Worm (Caenorhabditis elegans): ENCODE results near the gene nduc-2.
A peak's percentile ranks its signal among the peaks of the same experiment; 100 is the strongest.

Gene nduc-2

ce11 chrIII:2804461-2804860, 17.8 kb downstream of the nduc-2 start (continued):
- TF ChIP-seq lin-13 (GFP tag; optimal IDR thresholded peaks at IDR 0.05) (peak; percentile 72), ztf-4 (tag; optimal IDR thresholded peaks at IDR 0.05) (peak; percentile 40), ama-1 (optimal IDR thresholded peaks at IDR 0.05) (no peak), skn-1 (tag; optimal IDR thresholded peaks at IDR 0.05) (peak; percentile 14), sup-37 (GFP tag; optimal IDR thresholded peaks at IDR 0.05) (no peak), snpc-4 (tag; optimal IDR thresholded peaks at IDR 0.05) (peak; percentile 48), ceh-82 (tag; optimal IDR thresholded peaks at IDR 0.05) (peak in 2 of 3 experiments; percentile 36 to 41), nhr-20 (tag; optimal IDR thresholded peaks at IDR 0.05) (peak; percentile 68)

ce11 chrIII:2805084-2805483, 18.4 kb downstream of the nduc-2 start, which contains the start of gene Y71H2AM.3:
Gene Y71H2AM.3, plus strand, starts transcription at chrIII:2805430.
- no peak for TF ChIP-seq sup-37 (GFP tag; optimal IDR thresholded peaks at IDR 0.05)
- peak; percentile 43 for TF ChIP-seq snu-23 (GFP tag; optimal IDR thresholded peaks at IDR 0.05)
- TF ChIP-seq lin-15B (tag; optimal IDR thresholded peaks at IDR 0.05), result peak; percentile 48
- TF ChIP-seq C04F5.9 (tag; optimal IDR thresholded peaks at IDR 0.05), result peak; percentile 40
- TF ChIP-seq elt-3 (tag; optimal IDR thresholded peaks at IDR 0.05), result peak in 1 of 6 experiments; percentile 37
- TF ChIP-seq swsn-7 (tag; optimal IDR thresholded peaks at IDR 0.05), result peak; percentile 41
- peak; percentile 92 to 94 (median 93) for TF ChIP-seq dpl-1 (GFP tag; optimal IDR thresholded peaks at IDR 0.05)
- peak; percentile 52 for TF ChIP-seq xbp-1 (tag; optimal IDR thresholded peaks at IDR 0.05)
- peak; percentile 51 for TF ChIP-seq nhr-19 (GFP tag; conservative IDR thresholded peaks at IDR 0.05)
- TF ChIP-seq aly-2 (tag; optimal IDR thresholded peaks at IDR 0.05), result no peak
- peak; percentile 67 to 75 for TF ChIP-seq lsy-2 (tag; optimal IDR thresholded peaks at IDR 0.05)
- TF ChIP-seq zip-4 (GFP tag; optimal IDR thresholded peaks at IDR 0.05), result peak; percentile 10
- TF ChIP-seq blmp-1 (tag; optimal IDR thresholded peaks at IDR 0.05), result no peak
- peak; percentile 62 for TF ChIP-seq dsc-1 (tag; optimal IDR thresholded peaks at IDR 0.05)
- TF ChIP-seq nhr-76 (tag; optimal IDR thresholded peaks at IDR 0.05), result no peak
- TF ChIP-seq C34B4.2 (tag; optimal IDR thresholded peaks at IDR 0.05), result no peak
- TF ChIP-seq fos-1 (tag; optimal IDR thresholded peaks at IDR 0.05), result peak; percentile 38
- TF ChIP-seq aha-1 (tag; optimal IDR thresholded peaks at IDR 0.05), result no peak
- no peak for TF ChIP-seq hpl-2 (GFP tag; optimal IDR thresholded peaks at IDR 0.05)
- TF ChIP-seq C16A3.4 (tag; optimal IDR thresholded peaks at IDR 0.05), result peak; percentile 6
- TF ChIP-seq unc-86 (tag; optimal IDR thresholded peaks at IDR 0.05), result peak; percentile 23
- peak; percentile 27 for TF ChIP-seq nhr-20 (tag; optimal IDR thresholded peaks at IDR 0.05)
- peak; percentile 32 for TF ChIP-seq vab-15 (tag; optimal IDR thresholded peaks at IDR 0.05)
- peak; percentile 30 for TF ChIP-seq nhr-90 (tag; optimal IDR thresholded peaks at IDR 0.05; ENCODE audit: poor library complexity)
- peak; percentile 4 for TF ChIP-seq snpc-4 (tag; optimal IDR thresholded peaks at IDR 0.05)
- peak; percentile 23 for TF ChIP-seq lin-13 (GFP tag; optimal IDR thresholded peaks at IDR 0.05)
- TF ChIP-seq pqm-1 (tag; optimal IDR thresholded peaks at IDR 0.05), result no peak
- TF ChIP-seq mep-1 (tag; optimal IDR thresholded peaks at IDR 0.05), result peak; percentile 70
- peak; percentile 40 for TF ChIP-seq fkh-8 (tag; optimal IDR thresholded peaks at IDR 0.05)
- TF ChIP-seq ama-1 (optimal IDR thresholded peaks at IDR 0.05), result peak; percentile 1
- peak; percentile 35 for TF ChIP-seq tbx-2 (tag; optimal IDR thresholded peaks at IDR 0.05)
- peak; percentile 11 for TF ChIP-seq jun-1 (tag; optimal IDR thresholded peaks at IDR 0.05)
- TF ChIP-seq nhr-47 (tag; optimal IDR thresholded peaks at IDR 0.05), result peak; percentile 75
- peak; percentile 37 for TF ChIP-seq F16B12.6 (tag; optimal IDR thresholded peaks at IDR 0.05)
- peak; percentile 95 to 96 for TF ChIP-seq lin-35 (GFP tag; optimal IDR thresholded peaks at IDR 0.05)
- peak; percentile 66 for TF ChIP-seq nhr-71 (tag; optimal IDR thresholded peaks at IDR 0.05)
- TF ChIP-seq efl-1 (optimal IDR thresholded peaks at IDR 0.05), result peak; percentile 95 to 96
- TF ChIP-seq efl-1 (GFP tag; optimal IDR thresholded peaks at IDR 0.05 in 1 of 2), result peak; percentile 95 to 99
- TF ChIP-seq ceh-82 (tag; optimal IDR thresholded peaks at IDR 0.05), result peak in 2 of 3 experiments; percentile 25 to 67

- TF ChIP-seq irx-1 (tag; optimal IDR thresholded peaks at IDR 0.05) (no peak), fkh-10 (GFP tag; optimal IDR thresholded peaks at IDR 0.05) (no peak), grh-1 (GFP tag; IDR thresholded peaks at IDR 0.05) (no peak), efl-3 (GFP tag; optimal IDR thresholded peaks at IDR 0.05) (no peak), lin-13 (GFP tag; optimal IDR thresholded peaks at IDR 0.05) (no peak), vab-15 (tag; optimal IDR thresholded peaks at IDR 0.05) (no peak), nhr-71 (tag; optimal IDR thresholded peaks at IDR 0.05) (peak; percentile 7), nhr-28 (tag; optimal IDR thresholded peaks at IDR 0.05) (no peak), aly-2 (tag; optimal IDR thresholded peaks at IDR 0.05) (peak; percentile 23), efl-1 (optimal IDR thresholded peaks at IDR 0.05) (peak; percentile 5 to 6), efl-1 (GFP tag; optimal IDR thresholded peaks at IDR 0.05 in 1 of 2) (no peak), elt-2 (tag; optimal IDR thresholded peaks at IDR 0.05) (no peak), egl-13 (tag; optimal IDR thresholded peaks at IDR 0.05) (no peak), ztf-11 (tag; optimal IDR thresholded peaks at IDR 0.05) (no peak), unc-98 (GFP tag; IDR thresholded peaks at IDR 0.05) (no peak), dpl-1 (GFP tag; optimal IDR thresholded peaks at IDR 0.05) (no peak), nhr-20 (tag; optimal IDR thresholded peaks at IDR 0.05) (no peak), fkh-8 (tag; optimal IDR thresholded peaks at IDR 0.05) (no peak), rnt-1 (tag; optimal IDR thresholded peaks at IDR 0.05) (no peak)
Observed at ce11 chrIII:2811410-2811809, 24.8 kb downstream of the nduc-2 start.
